Fruit fly (Drosophila melanogaster): ENCODE results near the gene CG42717.

DNA sequence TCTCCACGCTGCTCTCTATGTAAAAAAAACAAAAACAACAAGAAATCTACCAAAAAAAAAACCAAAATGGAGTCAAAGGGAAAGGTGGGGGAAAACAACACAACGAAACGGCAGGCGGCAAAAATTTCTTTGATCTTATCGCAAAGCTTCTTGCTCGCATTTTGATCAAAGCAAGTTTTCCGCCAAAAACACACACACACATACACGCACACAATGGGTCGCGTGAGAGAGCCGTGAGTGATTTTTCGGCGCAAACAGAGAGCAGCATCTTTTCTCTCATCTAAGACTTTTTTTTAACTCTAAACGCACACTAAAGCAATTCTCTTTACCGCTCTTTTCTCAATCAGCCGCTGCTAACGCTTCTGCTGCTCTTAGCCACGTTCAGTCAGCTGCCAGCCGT lies 4.1 kb downstream of the CG42717 start:
- TF ChIP-seq CTCF (optimal IDR thresholded peaks at IDR 0.05) (no peak), CG8478 (optimal IDR thresholded peaks at IDR 0.05) (no peak)
